Fruit fly (Drosophila melanogaster) whole organism, embryonic: ENCODE measurements around the gene inaE.

Experiments
- Ada2b ChIP-seq: fragments of 200-800 bp; sonication (Bioruptor generic); IDR thresholded peaks from 2 replicates; pipeline ENCODE4 v1.3.6; 2022; ENCODE audit warnings: missing biosample characterization, missing genetic modification characterization
- Adf1 ChIP-seq: fragments of 200-800 bp; sonication (Bioruptor generic); IDR thresholded peaks from 2 replicates; pipeline ENCODE4 v1.3.6; 2022; ENCODE audit warnings: missing biosample characterization, missing genetic modification characterization
- Asciz ChIP-seq: fragments of 200-800 bp; sonication (Bioruptor generic); optimal IDR thresholded peaks from 2 replicates; lab custom pipeline; 2017; ENCODE audit warnings: missing biosample characterization, mild to moderate bottlenecking, missing genetic modification characterization, missing genetic modification reagents
- Awh ChIP-seq: fragments of 200-800 bp; sonication (Bioruptor generic); IDR thresholded peaks from 2 replicates; pipeline ENCODE4, ENCODE4 v1.3.6; 2022; ENCODE audit warnings: missing biosample characterization, missing genetic modification characterization
- B-H2 ChIP-seq: fragments of 200-800 bp; sonication (Bioruptor generic); optimal IDR thresholded peaks from 2 replicates; lab custom pipeline; 2018; ENCODE audit warnings: missing biosample characterization, mild to moderate bottlenecking, missing genetic modification characterization
- CG12219 ChIP-seq: fragments of 200-800 bp; sonication (Bioruptor generic); optimal IDR thresholded peaks from 3 replicates; lab custom pipeline; 2018; ENCODE audit warnings: missing biosample characterization, mild to moderate bottlenecking, missing genetic modification characterization
- CG13424 ChIP-seq: fragments of 200-800 bp; sonication (Bioruptor generic); optimal IDR thresholded peaks from 2 replicates; lab custom pipeline; 2019; ENCODE audit warnings: missing biosample characterization, mild to moderate bottlenecking, missing genetic modification characterization, moderate library complexity
- CG14667 ChIP-seq: fragments of 200-800 bp; sonication (Bioruptor generic); IDR thresholded peaks from 2 replicates; pipeline ENCODE4 v1.3.6; 2022; ENCODE audit warnings: missing biosample characterization, missing genetic modification characterization
- CG14860 ChIP-seq: fragments of 200-800 bp; sonication (Bioruptor generic); IDR thresholded peaks from 3 replicates; pipeline ENCODE4 v1.3.6; 2022; ENCODE audit warnings: missing biosample characterization, missing genetic modification characterization; ENCODE audit not compliant: partially characterized antibody
- CG17829 ChIP-seq: fragments of 200-800 bp; optimal IDR thresholded peaks from 2 replicates; lab custom pipeline; 2019; ENCODE audit warnings: missing biosample characterization, mild to moderate bottlenecking, missing genetic modification characterization, moderate library complexity
- CG18262 ChIP-seq: fragments of 200-800 bp; optimal IDR thresholded peaks from 3 replicates; lab custom pipeline; 2019; ENCODE audit warnings: missing biosample characterization, mild to moderate bottlenecking, missing genetic modification characterization, moderate library complexity
- CG18476 ChIP-seq: fragments of 200-800 bp; sonication (Bioruptor generic); optimal IDR thresholded peaks from 2 replicates; lab custom pipeline; 2016; ENCODE audit warnings: missing biosample characterization, mild to moderate bottlenecking, missing genetic modification characterization
- CG2712 ChIP-seq: fragments of 200-800 bp; optimal IDR thresholded peaks from 3 replicates; lab custom pipeline; 2019; ENCODE audit warnings: missing biosample characterization, mild to moderate bottlenecking, missing genetic modification characterization, moderate library complexity
- CG3838 ChIP-seq: fragments of 200-800 bp; sonication (Bioruptor generic); optimal IDR thresholded peaks from 3 replicates; lab custom pipeline; 2016; ENCODE audit warnings: missing biosample characterization, missing genetic modification characterization
- CG4360 ChIP-seq: fragments of 200-800 bp; sonication (Bioruptor generic); IDR thresholded peaks from 2 replicates; pipeline ENCODE4 v1.3.6; 2022; ENCODE audit warnings: missing biosample characterization, missing genetic modification characterization
- CG4404 ChIP-seq: fragments of 200-800 bp; sonication (Bioruptor generic); IDR thresholded peaks from 2 replicates; pipeline ENCODE4 v1.3.6; 2022; ENCODE audit warnings: missing biosample characterization, missing genetic modification characterization
- CG4617 ChIP-seq: fragments of 200-800 bp; sonication (Bioruptor generic); optimal IDR thresholded peaks from 3 replicates; lab custom pipeline; 2016; ENCODE audit warnings: missing biosample characterization, missing genetic modification characterization, borderline replicate concordance
- CG5245 ChIP-seq: fragments of 200-800 bp; sonication (Bioruptor generic); optimal IDR thresholded peaks from 3 replicates; lab custom pipeline; 2016; ENCODE audit warnings: missing biosample characterization, missing genetic modification characterization
- CG7839 ChIP-seq: fragments of 200-800 bp; sonication (Bioruptor generic); optimal IDR thresholded peaks from 3 replicates; lab custom pipeline; 2018; ENCODE audit warnings: missing biosample characterization, mild to moderate bottlenecking, missing genetic modification characterization, moderate library complexity
- CG9797 ChIP-seq: fragments of 200-800 bp; sonication (Bioruptor generic); optimal IDR thresholded peaks from 3 replicates; lab custom pipeline; 2018; ENCODE audit warnings: missing biosample characterization, mild to moderate bottlenecking, missing genetic modification characterization
- Chrac-16 ChIP-seq: fragments of 200-800 bp; sonication (Bioruptor generic); optimal IDR thresholded peaks from 3 replicates; lab custom pipeline; 2016; ENCODE audit warnings: missing biosample characterization, missing genetic modification characterization
- Dip2 ChIP-seq: fragments of 200-800 bp; sonication (Bioruptor generic); IDR thresholded peaks from 2 replicates; pipeline ENCODE4 v1.3.6; 2022; ENCODE audit warnings: missing biosample characterization, missing genetic modification characterization
- Dref ChIP-seq: fragments of 200-800 bp; sonication (Bioruptor generic); IDR thresholded peaks from 2 replicates; pipeline ENCODE4 v1.3.6; 2022; ENCODE audit warnings: missing biosample characterization, missing genetic modification characterization
- Eip74EF ChIP-seq, 2 experiments: fragments of 200-800 bp in 1 of 2; fragments of >200 bp in 1 of 2; sonication (Bioruptor generic) in 1 of 2; optimal IDR thresholded peaks; 2 replicates each; lab custom pipeline; 2017 to 2019; ENCODE audit warnings: missing biosample characterization in 2 of 2, missing genetic modification characterization in 2 of 2, mild to moderate bottlenecking in 1 of 2, moderate library complexity in 1 of 2
- Fer1 ChIP-seq: fragments of 200-800 bp; sonication (Bioruptor generic); optimal IDR thresholded peaks from 2 replicates; lab custom pipeline; 2017; ENCODE audit warnings: missing biosample characterization, mild to moderate bottlenecking, missing genetic modification characterization
- Fer3 ChIP-seq: fragments of 200-800 bp; sonication (Bioruptor generic); optimal IDR thresholded peaks from 2 replicates; lab custom pipeline; 2018; ENCODE audit warnings: missing biosample characterization, mild to moderate bottlenecking, missing genetic modification characterization, moderate library complexity
- H15 ChIP-seq: fragments of 200-800 bp; sonication (Bioruptor generic); IDR thresholded peaks from 3 replicates; pipeline ENCODE4 v1.3.6; 2022; ENCODE audit warnings: missing biosample characterization, missing genetic modification characterization
- HLHmδ ChIP-seq: fragments of 200-800 bp; sonication (Bioruptor generic); optimal IDR thresholded peaks from 2 replicates; lab custom pipeline; 2018; ENCODE audit warnings: missing biosample characterization, mild to moderate bottlenecking, missing genetic modification characterization, moderate library complexity
- HmgD ChIP-seq: fragments of 200-800 bp; sonication (Bioruptor generic); optimal IDR thresholded peaks from 3 replicates; lab custom pipeline; 2016; ENCODE audit warnings: missing biosample characterization, missing genetic modification characterization
- MBD-R2 ChIP-seq: fragments of 200-800 bp; sonication (Bioruptor generic); IDR thresholded peaks from 2 replicates; pipeline ENCODE4 v1.3.6; 2022; ENCODE audit warnings: missing biosample characterization, missing genetic modification characterization
- NC2β ChIP-seq: fragments of 200-800 bp; sonication (Bioruptor generic); optimal IDR thresholded peaks from 2 replicates; lab custom pipeline; 2016; ENCODE audit warnings: missing biosample characterization, missing genetic modification characterization
- Ravus ChIP-seq: fragments of 200-800 bp; sonication (Bioruptor generic); IDR thresholded peaks from 2 replicates; pipeline ENCODE4 v1.3.6; 2022; ENCODE audit warnings: missing biosample characterization, missing genetic modification characterization
- btn ChIP-seq: fragments of 200-800 bp; sonication (Bioruptor generic); optimal IDR thresholded peaks from 2 replicates; lab custom pipeline; 2016; ENCODE audit warnings: missing biosample characterization, missing genetic modification characterization
- dmrt99B ChIP-seq: fragments of 200-800 bp; sonication (Bioruptor generic); optimal IDR thresholded peaks from 2 replicates; lab custom pipeline; 2018; ENCODE audit warnings: missing biosample characterization, mild to moderate bottlenecking, missing genetic modification characterization, moderate library complexity
- emc ChIP-seq: fragments of 200-800 bp; sonication (Bioruptor generic); optimal IDR thresholded peaks from 2 replicates; lab custom pipeline; 2016; ENCODE audit warnings: missing biosample characterization, missing genetic modification characterization
- en ChIP-seq: fragments of 200-800 bp; sonication (Bioruptor generic); optimal IDR thresholded peaks from 2 replicates; lab custom pipeline; 2016; ENCODE audit warnings: missing biosample characterization, missing genetic modification characterization
- eve ChIP-seq, 2 experiments: fragments of >200 bp; optimal IDR thresholded peaks; 2 replicates each; lab custom pipeline; 2017; ENCODE audit warnings: missing biosample characterization in 2 of 2, missing genetic modification characterization in 2 of 2
- fd102C ChIP-seq: fragments of 200-800 bp; sonication (Bioruptor generic); optimal IDR thresholded peaks from 2 replicates; lab custom pipeline; 2018; ENCODE audit warnings: missing biosample characterization, mild to moderate bottlenecking, missing genetic modification characterization, moderate library complexity
- gcm ChIP-seq: fragments of 200-800 bp; sonication (Bioruptor generic); optimal IDR thresholded peaks from 2 replicates; lab custom pipeline; 2019; ENCODE audit warnings: missing biosample characterization, mild to moderate bottlenecking, missing genetic modification characterization, moderate library complexity
- kah ChIP-seq: fragments of 200-800 bp; sonication (Bioruptor generic); optimal IDR thresholded peaks from 2 replicates; lab custom pipeline; 2018; ENCODE audit warnings: missing biosample characterization, mild to moderate bottlenecking, missing genetic modification characterization
- kay ChIP-seq: fragments of 200-800 bp; sonication (Bioruptor generic); optimal IDR thresholded peaks from 2 replicates; lab custom pipeline; 2016; ENCODE audit warnings: missing biosample characterization, missing genetic modification characterization
- luna ChIP-seq: fragments of 200-800 bp; sonication (Bioruptor generic); optimal IDR thresholded peaks from 2 replicates; lab custom pipeline; 2016; ENCODE audit warnings: missing biosample characterization, missing genetic modification characterization
- mirr ChIP-seq: fragments of 200-800 bp; sonication (Bioruptor generic); optimal IDR thresholded peaks from 3 replicates; lab custom pipeline; 2018; ENCODE audit warnings: missing biosample characterization, mild to moderate bottlenecking, missing genetic modification characterization
- mld ChIP-seq: fragments of 200-800 bp; sonication (Bioruptor generic); IDR thresholded peaks from 3 replicates; pipeline ENCODE4 v1.3.6; 2022; ENCODE audit warnings: missing biosample characterization, missing genetic modification characterization; ENCODE audit not compliant: partially characterized antibody
- org-1 ChIP-seq: fragments of 200-800 bp; sonication (Bioruptor generic); optimal IDR thresholded peaks from 2 replicates; lab custom pipeline; 2017; ENCODE audit warnings: missing biosample characterization, missing genetic modification characterization
- pho ChIP-seq: fragments of 200-800 bp; sonication (Bioruptor generic); optimal IDR thresholded peaks from 2 replicates; lab custom pipeline; 2016; ENCODE audit warnings: missing biosample characterization, missing genetic modification characterization
- scrt ChIP-seq: fragments of 200-800 bp; sonication (Bioruptor generic); optimal IDR thresholded peaks from 2 replicates; lab custom pipeline; 2018; ENCODE audit warnings: missing biosample characterization, mild to moderate bottlenecking, missing genetic modification characterization, moderate library complexity
- sna ChIP-seq: fragments of 200-800 bp; sonication (Bioruptor generic); IDR thresholded peaks from 2 replicates; pipeline ENCODE4 v1.3.6; 2022; ENCODE audit warnings: missing biosample characterization, missing genetic modification characterization; ENCODE audit not compliant: partially characterized antibody
- tio ChIP-seq: fragments of 200-800 bp; sonication (Bioruptor generic); optimal IDR thresholded peaks from 2 replicates; lab custom pipeline; 2017; ENCODE audit warnings: missing biosample characterization, missing genetic modification characterization, inconsistent platforms
- wek ChIP-seq: fragments of 200-800 bp; sonication (Bioruptor generic); optimal IDR thresholded peaks from 3 replicates; lab custom pipeline; 2018; ENCODE audit warnings: missing biosample characterization, mild to moderate bottlenecking, missing genetic modification characterization, moderate library complexity

The inaE gene

dm6 chrX:13820310-13821038 lies 37.0 kb downstream of the inaE start (continued):
- TF ChIP-seq Ada2b (GFP tag; lab: Robert Waterston, UW) (no peak; the same call in 1 of the 2 replicates), eve (GFP tag; optimal IDR thresholded peaks at IDR 0.05; lab: Kevin White, UChicago) (no peak), Awh (GFP tag; lab: Robert Waterston, UW) (0 out of 2 replicates have a peak, but pooled peaks have one; percentile 48), Eip74EF (GFP tag; optimal IDR thresholded peaks at IDR 0.05; lab: Kevin White, UChicago) (peak in 1 of 2 experiments; percentile 10), org-1 (no peak), luna (GFP tag; lab: Kevin White, UChicago) (no peak), HmgD (GFP tag; lab: Kevin White, UChicago) (no peak), gcm (GFP tag; lab: Kevin White, UChicago) (no peak), CG9797 (GFP tag; lab: Kevin White, UChicago) (no peak), dmrt99B (tag; lab: Kevin White, UChicago) (peak; percentile 27), CG12219 (no peak), CG3838 (GFP tag; lab: Kevin White, UChicago) (no peak), Chrac-16 (GFP tag; lab: Kevin White, UChicago) (no peak), Asciz (GFP tag; lab: Kevin White, UChicago) (peak; percentile 46), CG14860 (GFP tag; lab: Robert Waterston, UW) (no peak), wek (GFP tag; lab: Kevin White, UChicago) (peak; percentile 59), NC2β (no peak), btn (GFP tag; lab: Kevin White, UChicago) (no peak), Dip2 (no peak), Fer3 (tag; lab: Kevin White, UChicago) (no peak), Fer1 (GFP tag; lab: Kevin White, UChicago) (peak; percentile 30), emc (GFP tag; lab: Kevin White, UChicago) (no peak), tio (no peak), MBD-R2 (no peak), HLHmδ (GFP tag; lab: Kevin White, UChicago) (no peak), CG18476 (peak; percentile 15), mirr (GFP tag; lab: Kevin White, UChicago) (no peak), Dref (GFP tag; lab: Robert Waterston, UW) (no peak), CG13424 (no peak), CG7839 (tag; lab: Kevin White, UChicago) (peak; percentile 40), kah (no peak), scrt (GFP tag; lab: Kevin White, UChicago) (no peak), kay (GFP tag; lab: Kevin White, UChicago) (no peak), pho (GFP tag; lab: Kevin White, UChicago) (no peak), CG14667 (GFP tag; lab: Robert Waterston, UW) (no peak), B-H2 (GFP tag; lab: Kevin White, UChicago) (no peak), mld (GFP tag; lab: Robert Waterston, UW) (no peak), CG18262 (tag; lab: Kevin White, UChicago) (no peak), CG4404 (no peak), H15 (GFP tag; lab: Robert Waterston, UW) (no peak), CG2712 (peak; percentile 22), CG4360 (no peak; the same call in 1 of the 2 replicates), en (GFP tag; lab: Kevin White, UChicago) (no peak), CG17829 (no peak), sna (GFP tag; lab: Robert Waterston, UW) (no peak), CG5245 (no peak), Adf1 (no peak), Ravus (GFP tag; lab: Robert Waterston, UW) (no peak), fd102C (GFP tag; lab: Kevin White, UChicago) (no peak), CG4617 (GFP tag; lab: Kevin White, UChicago) (no peak)
